Fruit fly (Drosophila melanogaster) whole organism, embryonic: Measurements from ENCODE around the gene Hsp83.

Experiments used
- Antp ChIP-seq: fragments of 200-800 bp; sonication (Bioruptor generic); optimal IDR thresholded peaks from 3 replicates; lab custom pipeline; 2016; ENCODE audit warnings: missing biosample characterization, missing genetic modification characterization
- CG10209 ChIP-seq: fragments of 200-800 bp; sonication (Bioruptor generic); optimal IDR thresholded peaks from 3 replicates; lab custom pipeline; 2017; ENCODE audit warnings: missing biosample characterization, mild to moderate bottlenecking, missing genetic modification characterization, missing genetic modification reagents
- CG11093 ChIP-seq: fragments of 200-800 bp; sonication (Bioruptor generic); IDR thresholded peaks from 3 replicates; pipeline ENCODE4 v1.3.6; 2022; ENCODE audit warnings: missing biosample characterization, missing genetic modification characterization
- CG12391 ChIP-seq: fragments of 200-800 bp; sonication (Bioruptor generic); optimal IDR thresholded peaks from 3 replicates; lab custom pipeline; 2018; ENCODE audit warnings: missing biosample characterization, mild to moderate bottlenecking, missing genetic modification characterization, moderate library complexity
- CG14965 ChIP-seq: fragments of 200-800 bp; sonication (Bioruptor generic); optimal IDR thresholded peaks from 2 replicates; lab custom pipeline; 2016; ENCODE audit warnings: missing biosample characterization, missing genetic modification characterization, borderline replicate concordance
- CG1647 ChIP-seq: fragments of 200-800 bp; sonication (Bioruptor generic); optimal IDR thresholded peaks from 3 replicates; lab custom pipeline; 2016; ENCODE audit warnings: missing biosample characterization, missing genetic modification characterization
- CG16779 ChIP-seq: fragments of 200-800 bp; sonication (Bioruptor generic); IDR thresholded peaks from 2 replicates; pipeline ENCODE4 v1.3.6; 2022; ENCODE audit warnings: missing biosample characterization, missing genetic modification characterization
- CG2116 ChIP-seq: fragments of 200-800 bp; sonication (Bioruptor generic); optimal IDR thresholded peaks from 3 replicates; lab custom pipeline; 2018; ENCODE audit warnings: missing biosample characterization, mild to moderate bottlenecking, missing genetic modification characterization
- CG4730 ChIP-seq: fragments of 200-800 bp; sonication (Bioruptor generic); IDR thresholded peaks from 2 replicates; pipeline ENCODE4 v1.3.6; 2022; ENCODE audit warnings: missing biosample characterization, missing genetic modification characterization
- CG6254 ChIP-seq: fragments of 200-800 bp; sonication (Bioruptor generic); optimal IDR thresholded peaks from 3 replicates; lab custom pipeline; 2017; ENCODE audit warnings: mild to moderate bottlenecking, missing biosample characterization, missing genetic modification reagents, missing genetic modification characterization
- CG6854 ChIP-seq: fragments of 200-800 bp; sonication (Bioruptor generic); optimal IDR thresholded peaks from 3 replicates; lab custom pipeline; 2017; ENCODE audit warnings: missing biosample characterization, mild to moderate bottlenecking, missing genetic modification characterization
- CG7928 ChIP-seq: fragments of 200-800 bp; sonication (Bioruptor generic); optimal IDR thresholded peaks from 2 replicates; lab custom pipeline; 2017; ENCODE audit warnings: missing biosample characterization, mild to moderate bottlenecking, missing genetic modification characterization
- CG7987 ChIP-seq: fragments of 200-800 bp; sonication (Bioruptor generic); optimal IDR thresholded peaks from 2 replicates; lab custom pipeline; 2018; ENCODE audit warnings: missing biosample characterization, mild to moderate bottlenecking, missing genetic modification characterization, moderate library complexity
- CG8290 ChIP-seq, 3 experiments: fragments of 200-800 bp; sonication (Bioruptor generic); optimal IDR thresholded peaks; 2 replicates each; lab custom pipeline; 2016 to 2019; ENCODE audit warnings: missing biosample characterization in 3 of 3, missing genetic modification characterization in 3 of 3, mild to moderate bottlenecking in 2 of 3, moderate library complexity in 1 of 3
- Dek ChIP-seq: fragments of 200-800 bp; sonication (Bioruptor generic); optimal IDR thresholded peaks from 3 replicates; lab custom pipeline; 2019; ENCODE audit warnings: missing biosample characterization, mild to moderate bottlenecking, missing genetic modification characterization, moderate library complexity
- Dref ChIP-seq: fragments of 200-800 bp; sonication (Bioruptor generic); IDR thresholded peaks from 2 replicates; pipeline ENCODE4 v1.3.6; 2022; ENCODE audit warnings: missing biosample characterization, missing genetic modification characterization
- Eip74EF ChIP-seq, 2 experiments: fragments of 200-800 bp in 1 of 2; fragments of >200 bp in 1 of 2; sonication (Bioruptor generic) in 1 of 2; optimal IDR thresholded peaks; 2 replicates each; lab custom pipeline; 2017 to 2019; ENCODE audit warnings: missing biosample characterization in 2 of 2, missing genetic modification characterization in 2 of 2, mild to moderate bottlenecking in 1 of 2, moderate library complexity in 1 of 2
- HLH4C ChIP-seq: fragments of 200-800 bp; sonication (Bioruptor generic); IDR thresholded peaks from 3 replicates; pipeline ENCODE4 v1.3.6; 2022; ENCODE audit warnings: missing biosample characterization, missing genetic modification characterization; ENCODE audit not compliant: partially characterized antibody
- Max ChIP-seq: fragments of 200-800 bp; sonication (Bioruptor generic); optimal IDR thresholded peaks from 2 replicates; lab custom pipeline; 2016; ENCODE audit warnings: missing biosample characterization, mild to moderate bottlenecking, missing genetic modification characterization
- Mes4 ChIP-seq: fragments of 200-800 bp; sonication (Bioruptor generic); optimal IDR thresholded peaks from 2 replicates; lab custom pipeline; 2016; ENCODE audit warnings: missing biosample characterization, missing genetic modification characterization
- Ptx1 ChIP-seq: fragments of 200-800 bp; sonication (Bioruptor generic); IDR thresholded peaks from 2 replicates; pipeline ENCODE4 v1.3.6; 2022; ENCODE audit warnings: missing biosample characterization, missing genetic modification characterization
- Scr ChIP-seq: fragments of 200-800 bp; sonication (Bioruptor generic); IDR thresholded peaks from 2 replicates; pipeline ENCODE4 v1.3.6; 2022; ENCODE audit warnings: missing biosample characterization, missing genetic modification characterization; ENCODE audit not compliant: partially characterized antibody
- Side ChIP-seq: fragments of 200-800 bp; sonication (Bioruptor generic); optimal IDR thresholded peaks from 2 replicates; lab custom pipeline; 2016; ENCODE audit warnings: missing biosample characterization, missing genetic modification characterization
- TFAM ChIP-seq: fragments of 200-800 bp; sonication (Bioruptor generic); optimal IDR thresholded peaks from 2 replicates; lab custom pipeline; 2017; ENCODE audit warnings: missing biosample characterization, missing genetic modification characterization, inconsistent platforms
- bowl ChIP-seq: fragments of 200-800 bp; sonication (Bioruptor generic); IDR thresholded peaks from 2 replicates; pipeline ENCODE4 v1.3.6; 2022; ENCODE audit warnings: missing biosample characterization, missing genetic modification characterization
- caup ChIP-seq: fragments of 200-800 bp; sonication (Bioruptor generic); optimal IDR thresholded peaks from 3 replicates; lab custom pipeline; 2017; ENCODE audit warnings: missing biosample characterization, mild to moderate bottlenecking, missing genetic modification characterization, moderate library complexity; ENCODE audit not compliant: severe bottlenecking
- chinmo ChIP-seq: fragments of 200-800 bp; sonication (Bioruptor generic); IDR thresholded peaks from 4 replicates; pipeline ENCODE4 v1.3.6; 2022; ENCODE audit warnings: missing biosample characterization, missing genetic modification characterization; ENCODE audit not compliant: partially characterized antibody
- corto ChIP-seq: fragments of 200-800 bp; sonication (Bioruptor generic); optimal IDR thresholded peaks from 2 replicates; lab custom pipeline; 2016; ENCODE audit warnings: missing biosample characterization, mild to moderate bottlenecking, missing genetic modification characterization, moderate library complexity
- croc ChIP-seq: fragments of 200-800 bp; sonication (Bioruptor generic); conservative IDR thresholded peaks from 3 replicates; pipeline ENCODE4 v1.3.6; 2022; ENCODE audit warnings: missing biosample characterization, missing genetic modification characterization
- crol ChIP-seq: fragments of 200-800 bp; sonication (Bioruptor generic); IDR thresholded peaks from 2 replicates; pipeline ENCODE4 v1.3.6; 2022; ENCODE audit warnings: missing biosample characterization, missing genetic modification characterization
- dpn ChIP-seq, 2 experiments: fragments of 200-800 bp; sonication (Bioruptor generic); optimal IDR thresholded peaks; 3 replicates each; lab custom pipeline; 2016; ENCODE audit warnings: missing biosample characterization in 2 of 2, missing genetic modification characterization in 2 of 2
- eve ChIP-seq, 2 experiments: fragments of >200 bp; optimal IDR thresholded peaks; 2 replicates each; lab custom pipeline; 2017; ENCODE audit warnings: missing biosample characterization in 2 of 2, missing genetic modification characterization in 2 of 2
- gcm ChIP-seq: fragments of 200-800 bp; sonication (Bioruptor generic); optimal IDR thresholded peaks from 2 replicates; lab custom pipeline; 2019; ENCODE audit warnings: missing biosample characterization, mild to moderate bottlenecking, missing genetic modification characterization, moderate library complexity
- grn ChIP-seq: fragments of 200-800 bp; sonication (Bioruptor generic); optimal IDR thresholded peaks from 3 replicates; lab custom pipeline; 2017; ENCODE audit warnings: missing biosample characterization, missing genetic modification characterization
- inv ChIP-seq: fragments of 200-800 bp; sonication (Bioruptor generic); IDR thresholded peaks from 2 replicates; pipeline ENCODE4 v1.3.6; 2022; ENCODE audit warnings: missing biosample characterization, missing genetic modification characterization; ENCODE audit not compliant: partially characterized antibody
- jing ChIP-seq: fragments of 200-800 bp; sonication (Bioruptor generic); optimal IDR thresholded peaks from 2 replicates; lab custom pipeline; 2018; ENCODE audit warnings: missing biosample characterization, mild to moderate bottlenecking, missing genetic modification characterization
- lab ChIP-seq: fragments of 200-800 bp; sonication (Bioruptor generic); optimal IDR thresholded peaks from 3 replicates; lab custom pipeline; 2017; ENCODE audit warnings: missing biosample characterization, missing genetic modification characterization, mild to moderate bottlenecking, moderate library complexity, missing genetic modification reagents
- pita ChIP-seq: fragments of 200-800 bp; sonication (Bioruptor generic); optimal IDR thresholded peaks from 2 replicates; lab custom pipeline; 2017; ENCODE audit warnings: missing biosample characterization, mild to moderate bottlenecking, missing genetic modification characterization
- pnt ChIP-seq: fragments of 200-800 bp; sonication (Bioruptor generic); optimal IDR thresholded peaks from 3 replicates; lab custom pipeline; 2016; ENCODE audit warnings: missing biosample characterization, missing genetic modification characterization
- schlank ChIP-seq: fragments of 200-800 bp; sonication (Bioruptor generic); optimal IDR thresholded peaks from 2 replicates; lab custom pipeline; 2018; ENCODE audit warnings: missing biosample characterization, mild to moderate bottlenecking, missing genetic modification characterization
- sima ChIP-seq: fragments of 200-800 bp; sonication (Bioruptor generic); optimal IDR thresholded peaks from 2 replicates; lab custom pipeline; 2016; ENCODE audit warnings: missing biosample characterization, missing genetic modification characterization
- slou ChIP-seq: fragments of 200-800 bp; sonication (Bioruptor generic); optimal IDR thresholded peaks from 3 replicates; lab custom pipeline; 2016; ENCODE audit warnings: missing biosample characterization, missing genetic modification characterization
- sr ChIP-seq: fragments of 200-800 bp; sonication (Bioruptor generic); IDR thresholded peaks from 3 replicates; pipeline ENCODE4 v1.3.6; 2022; ENCODE audit warnings: missing biosample characterization, missing genetic modification characterization
- tin ChIP-seq: fragments of 200-800 bp; sonication (Bioruptor generic); optimal IDR thresholded peaks from 3 replicates; lab custom pipeline; 2016; ENCODE audit warnings: missing biosample characterization, missing genetic modification characterization
- toy ChIP-seq: fragments of 200-800 bp; sonication (Bioruptor generic); IDR thresholded peaks from 2 replicates; pipeline ENCODE4 v1.3.6; 2022; ENCODE audit warnings: missing biosample characterization, missing genetic modification characterization
- unc-4 ChIP-seq: fragments of 200-800 bp; sonication (Bioruptor generic); IDR thresholded peaks from 2 replicates; pipeline ENCODE4 v1.3.6; 2022; ENCODE audit warnings: missing biosample characterization, missing genetic modification characterization; ENCODE audit not compliant: partially characterized antibody
- unpg ChIP-seq: fragments of 200-800 bp; sonication (Bioruptor generic); optimal IDR thresholded peaks from 3 replicates; lab custom pipeline; 2018; ENCODE audit warnings: missing biosample characterization, mild to moderate bottlenecking, missing genetic modification characterization, moderate library complexity
- yki ChIP-seq: fragments of >200 bp; optimal IDR thresholded peaks from 3 replicates; lab custom pipeline; 2018
- zen2 ChIP-seq: fragments of 200-800 bp; sonication (Bioruptor generic); IDR thresholded peaks from 3 replicates; pipeline ENCODE4 v1.3.6; 2022; ENCODE audit warnings: missing biosample characterization, missing genetic modification characterization; ENCODE audit not compliant: partially characterized antibody

Gene Hsp83

DNA sequence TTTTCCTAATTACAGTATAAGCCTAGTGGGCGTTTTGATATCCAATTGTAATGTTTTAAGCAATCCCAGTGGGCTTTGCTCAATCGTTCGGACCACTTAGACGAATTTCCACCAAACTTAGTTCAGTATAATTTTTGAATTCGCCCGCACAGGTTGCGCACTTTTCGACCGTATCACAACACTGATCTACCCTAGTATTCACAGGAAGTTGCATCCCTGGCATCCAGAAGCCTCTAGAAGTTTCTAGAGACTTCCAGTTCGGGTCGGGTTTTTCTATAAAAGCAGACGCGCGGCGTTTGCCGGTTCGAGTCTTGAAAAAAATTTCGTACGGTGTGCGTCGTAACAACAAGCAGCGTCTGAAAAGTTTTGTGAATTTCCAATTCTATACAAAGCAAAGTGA is at the start of gene Hsp83 (continued):
- TF ChIP-seq CG6854 (GFP tag; lab: Kevin White, UChicago) = peak; percentile 99
- TF ChIP-seq bowl (GFP tag; lab: Robert Waterston, UW) = peak; percentile 81; the same call in 1 of the 2 replicates
- TF ChIP-seq CG7928 (GFP tag; lab: Kevin White, UChicago) = peak; percentile 99
- TF ChIP-seq Eip74EF (GFP tag; optimal IDR thresholded peaks at IDR 0.05; lab: Kevin White, UChicago) = peak in 1 of 2 experiments; percentile 88
- peak; percentile 81 for TF ChIP-seq grn (GFP tag; lab: Kevin White, UChicago)
- TF ChIP-seq zen2 (GFP tag; lab: Robert Waterston, UW) = no peak; the same call in 2 of the 3 replicates
- peak; percentile 96 for TF ChIP-seq CG16779
- peak; percentile 30 for TF ChIP-seq pnt (GFP tag; lab: Kevin White, UChicago)
- no peak for TF ChIP-seq HLH4C
- TF ChIP-seq sima (GFP tag; lab: Kevin White, UChicago) = peak; percentile 92
- peak; percentile 99 for TF ChIP-seq schlank
- TF ChIP-seq lab (GFP tag; lab: Kevin White, UChicago) = peak; percentile 100
- peak; percentile 98 for TF ChIP-seq Side (GFP tag; lab: Kevin White, UChicago)
- peak; percentile 90 for TF ChIP-seq Antp (GFP tag; lab: Kevin White, UChicago)
- TF ChIP-seq Max (GFP tag; lab: Kevin White, UChicago) = peak; percentile 87
- TF ChIP-seq CG11093 (GFP tag; lab: Robert Waterston, UW) = peak; percentile 73; the same call in 2 of the 3 replicates
- TF ChIP-seq slou = peak; percentile 81
- TF ChIP-seq Ptx1 (GFP tag; lab: Robert Waterston, UW) = peak; percentile 73
- peak; percentile 91 for TF ChIP-seq CG8290 (GFP tag; optimal IDR thresholded peaks at IDR 0.05; lab: Kevin White, UChicago)
- peak; percentile 97 for TF ChIP-seq CG8290 (tag; optimal IDR thresholded peaks at IDR 0.05; lab: Kevin White, UChicago)
- peak; percentile 96 for TF ChIP-seq sr (GFP tag; lab: Robert Waterston, UW)
- TF ChIP-seq TFAM (GFP tag; lab: Kevin White, UChicago) = peak; percentile 89
- peak; percentile 90 for TF ChIP-seq corto (GFP tag; lab: Kevin White, UChicago)
- TF ChIP-seq CG10209 = peak; percentile 96
- peak; percentile 89 for TF ChIP-seq CG2116 (GFP tag; lab: Kevin White, UChicago)
- peak; percentile 100 for TF ChIP-seq CG7987 (GFP tag; lab: Kevin White, UChicago)
- no peak for TF ChIP-seq inv (GFP tag; lab: Robert Waterston, UW)
- TF ChIP-seq croc (GFP tag; lab: Robert Waterston, UW) = peak; percentile 46
- TF ChIP-seq unpg (GFP tag; lab: Kevin White, UChicago) = peak; percentile 94
- peak; percentile 98 for TF ChIP-seq gcm (GFP tag; lab: Kevin White, UChicago)
- TF ChIP-seq tin = peak; percentile 88
- TF ChIP-seq jing (GFP tag; lab: Kevin White, UChicago) = peak; percentile 79
- TF ChIP-seq toy (GFP tag; lab: Robert Waterston, UW) = peak; percentile 78; the same call in 1 of the 2 replicates
- TF ChIP-seq unc-4 (GFP tag; lab: Robert Waterston, UW) = peak; percentile 0; the same call in 1 of the 2 replicates
- TF ChIP-seq CG6254 (GFP tag; lab: Kevin White, UChicago) = peak; percentile 95
- peak; percentile 100 for TF ChIP-seq caup
- TF ChIP-seq CG12391 (tag; lab: Kevin White, UChicago) = peak; percentile 95
- no peak for TF ChIP-seq Scr (GFP tag; lab: Robert Waterston, UW)
- TF ChIP-seq Mes4 (GFP tag; lab: Kevin White, UChicago) = peak; percentile 97
- TF ChIP-seq pita (GFP tag; lab: Kevin White, UChicago) = peak; percentile 6
- TF ChIP-seq CG4730 (GFP tag; lab: Robert Waterston, UW) = peak; percentile 77; the same call in 1 of the 2 replicates
- peak; percentile 86 for TF ChIP-seq Dek (tag; lab: Kevin White, UChicago)
- peak; percentile 93 for TF ChIP-seq CG14965 (GFP tag; lab: Kevin White, UChicago)
- peak; percentile 84; the same call in 3 of the 4 replicates for TF ChIP-seq chinmo (GFP tag; lab: Robert Waterston, UW)
- no peak for TF ChIP-seq yki (lab: Kevin White, UChicago)
- TF ChIP-seq dpn (GFP tag; optimal IDR thresholded peaks at IDR 0.05; lab: Kevin White, UChicago) = peak; percentile 85 to 94
- peak; percentile 54; the same call in 1 of the 2 replicates for TF ChIP-seq crol (GFP tag; lab: Robert Waterston, UW)
- peak; percentile 93 for TF ChIP-seq CG1647 (GFP tag; lab: Kevin White, UChicago)
- no peak for TF ChIP-seq eve (GFP tag; optimal IDR thresholded peaks at IDR 0.05; lab: Kevin White, UChicago)
- TF ChIP-seq Dref (GFP tag; lab: Robert Waterston, UW) = no peak; the same call in 1 of the 2 replicates
